Fruit fly (Drosophila melanogaster) whole organism: ENCODE results near the gene Idh3g.

Experiments used
- Dll ChIP-seq: fragments of >200 bp; optimal IDR thresholded peaks from 2 replicates; lab custom pipeline; 2017
- EcR ChIP-seq, 2 experiments: fragments of >200 bp; optimal IDR thresholded peaks; 2 replicates each; lab custom pipeline; 2017; ENCODE audit warnings: missing biosample characterization in 2 of 2, missing genetic modification characterization in 2 of 2, missing genetic modification reagents in 2 of 2
- pan ChIP-seq: fragments of >200 bp; optimal IDR thresholded peaks from 2 replicates; lab custom pipeline; 2017
- psq ChIP-seq: fragments of >200 bp; optimal IDR thresholded peaks from 2 replicates; lab custom pipeline; 2017
- usp ChIP-seq: fragments of >200 bp; optimal IDR thresholded peaks from 2 replicates; lab custom pipeline; 2017; ENCODE audit warnings: missing biosample characterization, missing genetic modification characterization, mixed read lengths

DNA sequence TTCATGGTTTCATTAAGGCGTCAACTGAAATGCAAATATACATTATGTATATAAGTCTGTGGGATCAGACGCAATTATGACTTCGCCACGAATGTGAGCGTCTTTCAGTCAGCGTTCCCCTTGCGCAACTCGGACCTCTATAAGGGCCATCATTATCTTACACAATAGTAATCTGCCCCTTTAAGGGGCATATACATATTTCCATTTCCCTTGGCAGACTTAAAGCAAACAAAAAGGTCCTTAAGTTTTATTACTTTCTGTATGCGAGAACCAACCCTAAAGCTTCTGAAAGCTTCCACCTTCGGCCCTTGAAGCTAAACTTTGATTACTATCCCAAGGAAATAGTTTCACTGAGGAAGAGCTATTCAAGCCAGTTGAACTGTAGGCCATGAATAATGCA is 30.2 kb upstream of the Idh3g start:
- no peak for TF ChIP-seq usp
- no peak for TF ChIP-seq EcR (GFP tag; optimal IDR thresholded peaks at IDR 0.05; lab: Kevin White, UChicago)
- no peak for TF ChIP-seq Dll (lab: Kevin White, UChicago)
- no peak for TF ChIP-seq psq (lab: Kevin White, UChicago)
- no peak for TF ChIP-seq pan (lab: Kevin White, UChicago)
